Worm (Caenorhabditis elegans): ENCODE results near the gene mev-1.
A peak's percentile ranks its signal among the peaks of the same experiment; 100 is the strongest.

mev-1 gene

ce11 chrIII:10333961-10334542, at the start of gene mev-1, which contains the start of gene jmjd-4:
mev-1 (plus strand) TSS chrIII:10334277.
jmjd-4 (minus strand) TSS chrIII:10334018.
- TF ChIP-seq M03D4.4 (tag; optimal IDR thresholded peaks at IDR 0.05) = peak; percentile 65
- TF ChIP-seq unc-120 (tag; optimal IDR thresholded peaks at IDR 0.05; ENCODE audit: poor library complexity, severe bottlenecking) = no peak
- no peak for TF ChIP-seq ceh-83 (GFP tag; optimal IDR thresholded peaks at IDR 0.05)
- TF ChIP-seq sem-2 (GFP tag; optimal IDR thresholded peaks at IDR 0.05) = no peak
- TF ChIP-seq cnd-1 (tag; optimal IDR thresholded peaks at IDR 0.05) = no peak
- TF ChIP-seq tbx-8 (GFP tag; optimal IDR thresholded peaks at IDR 0.05) = no peak
- TF ChIP-seq lsy-2 (tag; optimal IDR thresholded peaks at IDR 0.05) = peak; percentile 75
- no peak for TF ChIP-seq zip-8 (tag; optimal IDR thresholded peaks at IDR 0.05)
- TF ChIP-seq drap-1 (GFP tag; optimal IDR thresholded peaks at IDR 0.05) = peak; percentile 5
- TF ChIP-seq ham-2 (GFP tag; optimal IDR thresholded peaks at IDR 0.05) = no peak
- peak; percentile 73 for TF ChIP-seq hlh-1 (tag; optimal IDR thresholded peaks at IDR 0.05)
- TF ChIP-seq bed-3 (GFP tag; optimal IDR thresholded peaks at IDR 0.05) = no peak
- TF ChIP-seq nhr-28 (tag; optimal IDR thresholded peaks at IDR 0.05) = no peak
- TF ChIP-seq mab-5 (tag; optimal IDR thresholded peaks at IDR 0.05) = peak; percentile 8
- peak; percentile 28 for TF ChIP-seq nhr-237 (tag; optimal IDR thresholded peaks at IDR 0.05)
- no peak for TF ChIP-seq unc-62 (GFP tag; optimal IDR thresholded peaks at IDR 0.05)
- peak; percentile 76 for TF ChIP-seq sptf-1 (tag; optimal IDR thresholded peaks at IDR 0.05)
- TF ChIP-seq lin-13 (tag; optimal IDR thresholded peaks at IDR 0.05) = peak; percentile 67
- no peak for TF ChIP-seq elt-1 (tag; optimal IDR thresholded peaks at IDR 0.05; ENCODE audit: borderline replicate concordance, insufficient read depth)
- no peak for TF ChIP-seq nhr-76 (tag; optimal IDR thresholded peaks at IDR 0.05)
- TF ChIP-seq mls-2 (tag; optimal IDR thresholded peaks at IDR 0.05) = peak; percentile 42
- TF ChIP-seq mep-1 (tag; optimal IDR thresholded peaks at IDR 0.05) = peak; percentile 61
- TF ChIP-seq ces-1 (GFP tag; optimal IDR thresholded peaks at IDR 0.05) = peak; percentile 3
- no peak for TF ChIP-seq blmp-1 (tag; optimal IDR thresholded peaks at IDR 0.05)
- no peak for TF ChIP-seq nhr-12 (tag; optimal IDR thresholded peaks at IDR 0.05)
- TF ChIP-seq snpc-4 (tag; optimal IDR thresholded peaks at IDR 0.05) = no peak
- no peak for TF ChIP-seq ceh-39 (tag; optimal IDR thresholded peaks at IDR 0.05)
- no peak for TF ChIP-seq flh-1 (GFP tag; optimal IDR thresholded peaks at IDR 0.05)
- TF ChIP-seq ztf-11 (tag; optimal IDR thresholded peaks at IDR 0.05) = peak; percentile 17
- TF ChIP-seq lin-32 (GFP tag; optimal IDR thresholded peaks at IDR 0.05) = no peak
- TF ChIP-seq nhr-2 (tag; optimal IDR thresholded peaks at IDR 0.05) = no peak
- TF ChIP-seq unc-39 (tag; optimal IDR thresholded peaks at IDR 0.05) = no peak
- TF ChIP-seq elt-3 (tag; optimal IDR thresholded peaks at IDR 0.05) = no peak
- TF ChIP-seq ceh-43 (GFP tag; optimal IDR thresholded peaks at IDR 0.05) = no peak
- TF ChIP-seq pha-4 (tag; optimal IDR thresholded peaks at IDR 0.05) = peak; percentile 72

- TF ChIP-seq nhr-28 (tag; optimal IDR thresholded peaks at IDR 0.05) = no peak
- no peak for TF ChIP-seq unc-39 (tag; optimal IDR thresholded peaks at IDR 0.05)
- no peak for TF ChIP-seq sptf-1 (tag; optimal IDR thresholded peaks at IDR 0.05)
Observed at ce11 chrIII:10285623-10286022, 48.5 kb upstream of the mev-1 start, which contains the start of gene K10G9.2. K10G9.2 (plus strand) TSS chrIII:10285923.

- TF ChIP-seq M03D4.4 (tag; optimal IDR thresholded peaks at IDR 0.05) = no peak
- no peak for TF ChIP-seq elt-3 (tag; optimal IDR thresholded peaks at IDR 0.05)
- no peak for TF ChIP-seq hlh-1 (tag; optimal IDR thresholded peaks at IDR 0.05)
- TF ChIP-seq ceh-83 (GFP tag; optimal IDR thresholded peaks at IDR 0.05) = no peak
- TF ChIP-seq nhr-12 (tag; optimal IDR thresholded peaks at IDR 0.05) = no peak
- TF ChIP-seq ztf-11 (tag; optimal IDR thresholded peaks at IDR 0.05) = no peak
- TF ChIP-seq bed-3 (GFP tag; optimal IDR thresholded peaks at IDR 0.05) = no peak
- TF ChIP-seq unc-62 (GFP tag; optimal IDR thresholded peaks at IDR 0.05) = no peak
- no peak for TF ChIP-seq nhr-76 (tag; optimal IDR thresholded peaks at IDR 0.05)
- no peak for TF ChIP-seq mab-5 (tag; optimal IDR thresholded peaks at IDR 0.05)
- no peak for TF ChIP-seq flh-1 (GFP tag; optimal IDR thresholded peaks at IDR 0.05)
- no peak for TF ChIP-seq unc-39 (tag; optimal IDR thresholded peaks at IDR 0.05)
- no peak for TF ChIP-seq elt-1 (tag; optimal IDR thresholded peaks at IDR 0.05; ENCODE audit: borderline replicate concordance, insufficient read depth)
- no peak for TF ChIP-seq ces-1 (GFP tag; optimal IDR thresholded peaks at IDR 0.05)
- TF ChIP-seq blmp-1 (tag; optimal IDR thresholded peaks at IDR 0.05) = no peak
- no peak for TF ChIP-seq lin-32 (GFP tag; optimal IDR thresholded peaks at IDR 0.05)
- no peak for TF ChIP-seq tbx-8 (GFP tag; optimal IDR thresholded peaks at IDR 0.05)
- TF ChIP-seq sptf-1 (tag; optimal IDR thresholded peaks at IDR 0.05) = no peak
- TF ChIP-seq cnd-1 (tag; optimal IDR thresholded peaks at IDR 0.05) = no peak
- no peak for TF ChIP-seq mep-1 (tag; optimal IDR thresholded peaks at IDR 0.05)
Observed at ce11 chrIII:10289790-10290189, 44.3 kb upstream of the mev-1 start.

Measured in whole organism, mixed stage, embryonic.